Fruit fly (Drosophila melanogaster) whole organism, embryonic: Measurements from ENCODE around the gene unk.
A peak's percentile ranks its signal among the peaks of the same experiment; 100 is the strongest.

Experiments used
- Blimp-1 ChIP-seq: fragments of 200-800 bp; sonication (Bioruptor generic); optimal IDR thresholded peaks from 3 replicates; lab custom pipeline; 2018; ENCODE audit warnings: missing biosample characterization, missing genetic modification characterization, mild to moderate bottlenecking, moderate library complexity, missing genetic modification reagents
- CG6791 ChIP-seq: fragments of 200-800 bp; sonication (Bioruptor generic); IDR thresholded peaks from 3 replicates; pipeline ENCODE4 v1.3.6; 2022; ENCODE audit warnings: missing biosample characterization, missing genetic modification characterization; ENCODE audit not compliant: partially characterized antibody
- D19A ChIP-seq: fragments of 200-800 bp; optimal IDR thresholded peaks from 3 replicates; lab custom pipeline; 2019; ENCODE audit warnings: missing biosample characterization, mild to moderate bottlenecking, missing genetic modification characterization, moderate library complexity
- lab ChIP-seq: fragments of 200-800 bp; sonication (Bioruptor generic); optimal IDR thresholded peaks from 3 replicates; lab custom pipeline; 2017; ENCODE audit warnings: missing biosample characterization, missing genetic modification characterization, mild to moderate bottlenecking, moderate library complexity, missing genetic modification reagents
- nerfin-1 ChIP-seq: fragments of 200-800 bp; sonication (Bioruptor generic); optimal IDR thresholded peaks from 3 replicates; lab custom pipeline; 2019; ENCODE audit warnings: missing biosample characterization, mild to moderate bottlenecking, missing genetic modification characterization, moderate library complexity
- nerfin-2 ChIP-seq: fragments of 200-800 bp; sonication (Bioruptor generic); IDR thresholded peaks from 2 replicates; pipeline ENCODE4 v1.3.6; 2022; ENCODE audit warnings: missing biosample characterization, missing genetic modification characterization; ENCODE audit not compliant: partially characterized antibody
- seq ChIP-seq: fragments of 200-800 bp; sonication (Bioruptor generic); IDR thresholded peaks from 2 replicates; pipeline ENCODE4 v1.3.6; 2022; ENCODE audit warnings: missing biosample characterization, missing genetic modification characterization

DNA sequence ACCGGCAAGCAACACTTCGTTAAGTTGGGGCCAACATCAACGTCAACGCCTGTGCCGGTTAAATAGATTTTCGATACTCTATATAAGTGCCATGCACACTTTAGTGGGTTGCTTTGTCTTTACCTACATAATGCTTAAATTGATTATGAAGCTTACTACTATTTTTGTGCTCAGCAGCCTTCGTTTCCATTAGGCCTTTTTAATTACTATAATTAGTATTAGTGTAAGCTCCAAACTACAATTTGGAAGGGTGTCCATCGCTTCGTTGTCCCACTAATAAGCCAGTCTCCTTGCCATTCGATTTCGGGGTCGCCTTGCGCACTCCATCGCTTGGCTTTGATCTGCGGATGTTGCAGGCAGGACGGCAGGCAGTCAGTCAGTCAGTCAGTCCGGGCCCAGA, 10.0 kb downstream of the unk start:
- peak; percentile 88 for TF ChIP-seq D19A (tag; lab: Kevin White, UChicago)
- no peak for TF ChIP-seq seq (GFP tag; lab: Robert Waterston, UW)
- TF ChIP-seq nerfin-2 (GFP tag; lab: Robert Waterston, UW) = no peak
- no peak for TF ChIP-seq Blimp-1 (GFP tag; lab: Kevin White, UChicago)
- TF ChIP-seq CG6791 (GFP tag; lab: Robert Waterston, UW) = no peak
- no peak for TF ChIP-seq lab (GFP tag; lab: Kevin White, UChicago)
- TF ChIP-seq nerfin-1 (tag; lab: Kevin White, UChicago) = no peak
